Fruit fly (Drosophila melanogaster) whole organism, embryonic: ENCODE measurements around the gene Gale.

Experiments
- Abd-B ChIP-seq: fragments of 200-800 bp; sonication (Bioruptor generic); optimal IDR thresholded peaks from 2 replicates; lab custom pipeline; 2018; ENCODE audit warnings: missing biosample characterization, mild to moderate bottlenecking, missing genetic modification characterization, moderate library complexity
- Ada2b ChIP-seq: fragments of 200-800 bp; sonication (Bioruptor generic); IDR thresholded peaks from 2 replicates; pipeline ENCODE4 v1.3.6; 2022; ENCODE audit warnings: missing biosample characterization, missing genetic modification characterization
- Atf6 ChIP-seq: fragments of 200-800 bp; sonication (Bioruptor generic); IDR thresholded peaks from 2 replicates; pipeline ENCODE4 v1.3.6; 2022; ENCODE audit warnings: missing biosample characterization, missing genetic modification characterization
- CG1024 ChIP-seq: fragments of 200-800 bp; sonication (Bioruptor generic); IDR thresholded peaks from 2 replicates; pipeline ENCODE4 v1.3.6; 2022; ENCODE audit warnings: missing biosample characterization, missing genetic modification characterization
- CG10431 ChIP-seq: fragments of 200-800 bp; sonication (Bioruptor generic); optimal IDR thresholded peaks from 3 replicates; lab custom pipeline; 2018; ENCODE audit warnings: missing biosample characterization, mild to moderate bottlenecking, missing genetic modification characterization
- CG11504 ChIP-seq: fragments of 200-800 bp; sonication (Bioruptor generic); optimal IDR thresholded peaks from 3 replicates; lab custom pipeline; 2019; ENCODE audit warnings: missing biosample characterization, mild to moderate bottlenecking, missing genetic modification characterization, moderate library complexity
- CG13123 ChIP-seq: fragments of 200-800 bp; sonication (Bioruptor generic); optimal IDR thresholded peaks from 2 replicates; lab custom pipeline; 2016; ENCODE audit warnings: missing biosample characterization, missing genetic modification characterization
- CG13296 ChIP-seq: fragments of 200-800 bp; sonication (Bioruptor generic); optimal IDR thresholded peaks from 3 replicates; lab custom pipeline; 2018; ENCODE audit warnings: missing biosample characterization, mild to moderate bottlenecking, missing genetic modification characterization
- CG14710 ChIP-seq: fragments of 200-800 bp; sonication (Bioruptor generic); optimal IDR thresholded peaks from 3 replicates; lab custom pipeline; 2019; ENCODE audit warnings: missing biosample characterization, mild to moderate bottlenecking, missing genetic modification characterization, moderate library complexity
- CG15073 ChIP-seq: fragments of 200-800 bp; sonication (Bioruptor generic); optimal IDR thresholded peaks from 2 replicates; lab custom pipeline; 2016; ENCODE audit warnings: missing biosample characterization, missing genetic modification characterization
- CG15696 ChIP-seq: fragments of 200-800 bp; sonication (Bioruptor generic); optimal IDR thresholded peaks from 2 replicates; lab custom pipeline; 2019; ENCODE audit warnings: missing biosample characterization, mild to moderate bottlenecking, missing genetic modification characterization, moderate library complexity
- CG1603 ChIP-seq: fragments of 200-800 bp; sonication (Bioruptor generic); optimal IDR thresholded peaks from 2 replicates; lab custom pipeline; 2019; ENCODE audit warnings: missing biosample characterization, mild to moderate bottlenecking, missing genetic modification characterization, moderate library complexity
- CG17912 ChIP-seq: fragments of 200-800 bp; sonication (Bioruptor generic); optimal IDR thresholded peaks from 2 replicates; lab custom pipeline; 2018; ENCODE audit warnings: missing biosample characterization, mild to moderate bottlenecking, missing genetic modification characterization
- CG18599 ChIP-seq: fragments of 200-800 bp; sonication (Bioruptor generic); optimal IDR thresholded peaks from 3 replicates; lab custom pipeline; 2017; ENCODE audit warnings: missing biosample characterization, missing genetic modification characterization, mild to moderate bottlenecking, moderate library complexity, missing genetic modification reagents
- CG2120 ChIP-seq: fragments of 200-800 bp; sonication (Bioruptor generic); optimal IDR thresholded peaks from 3 replicates; lab custom pipeline; 2016; ENCODE audit warnings: missing biosample characterization, missing genetic modification characterization
- CG30431 ChIP-seq: fragments of 200-800 bp; sonication (Bioruptor generic); optimal IDR thresholded peaks from 2 replicates; lab custom pipeline; 2017; ENCODE audit warnings: missing biosample characterization, missing genetic modification characterization
- CG31365 ChIP-seq: fragments of 200-800 bp; sonication (Bioruptor generic); optimal IDR thresholded peaks from 2 replicates; lab custom pipeline; 2018; ENCODE audit warnings: missing biosample characterization, mild to moderate bottlenecking, missing genetic modification characterization
- CG3281 ChIP-seq: fragments of 200-800 bp; sonication (Bioruptor generic); optimal IDR thresholded peaks from 3 replicates; lab custom pipeline; 2017; ENCODE audit warnings: missing biosample characterization, mild to moderate bottlenecking, missing genetic modification characterization
- CG4820 ChIP-seq: fragments of 200-800 bp; sonication (Bioruptor generic); optimal IDR thresholded peaks from 3 replicates; lab custom pipeline; 2016; ENCODE audit warnings: missing biosample characterization, missing genetic modification characterization
- CG5953 ChIP-seq: fragments of 200-800 bp; sonication (Bioruptor generic); IDR thresholded peaks from 2 replicates; pipeline ENCODE4 v1.3.6; 2022; ENCODE audit warnings: missing biosample characterization, missing genetic modification characterization
- CG7839 ChIP-seq: fragments of 200-800 bp; sonication (Bioruptor generic); optimal IDR thresholded peaks from 3 replicates; lab custom pipeline; 2018; ENCODE audit warnings: missing biosample characterization, mild to moderate bottlenecking, missing genetic modification characterization, moderate library complexity
- CG8290 ChIP-seq, 3 experiments: fragments of 200-800 bp; sonication (Bioruptor generic); optimal IDR thresholded peaks; 2 replicates each; lab custom pipeline; 2016 to 2019; ENCODE audit warnings: missing biosample characterization in 3 of 3, missing genetic modification characterization in 3 of 3, mild to moderate bottlenecking in 2 of 3, moderate library complexity in 1 of 3
- CG8388 ChIP-seq: fragments of 200-800 bp; sonication (Bioruptor generic); optimal IDR thresholded peaks from 2 replicates; lab custom pipeline; 2019; ENCODE audit warnings: missing biosample characterization, mild to moderate bottlenecking, missing genetic modification characterization, moderate library complexity
- CG8478 ChIP-seq: fragments of >200 bp; optimal IDR thresholded peaks from 2 replicates; lab custom pipeline; 2018
- E2f1 ChIP-seq: fragments of 200-800 bp; sonication (Bioruptor generic); IDR thresholded peaks from 2 replicates; pipeline ENCODE4 v1.3.6; 2022; ENCODE audit warnings: missing biosample characterization, missing genetic modification characterization
- Fer1 ChIP-seq: fragments of 200-800 bp; sonication (Bioruptor generic); optimal IDR thresholded peaks from 2 replicates; lab custom pipeline; 2017; ENCODE audit warnings: missing biosample characterization, mild to moderate bottlenecking, missing genetic modification characterization
- GATAe ChIP-seq: fragments of 200-800 bp; sonication (Bioruptor generic); conservative IDR thresholded peaks from 2 replicates; pipeline ENCODE4 v1.3.6; 2022; ENCODE audit warnings: missing biosample characterization, missing genetic modification characterization
- Kr ChIP-seq: fragments of 200-800 bp; sonication (Bioruptor generic); optimal IDR thresholded peaks from 2 replicates; lab custom pipeline; 2017; ENCODE audit warnings: missing biosample characterization, mild to moderate bottlenecking, missing genetic modification characterization
- Sin3A ChIP-seq: fragments of >200 bp; optimal IDR thresholded peaks from 2 replicates; lab custom pipeline; 2018
- Sox100B ChIP-seq: fragments of 200-800 bp; sonication (Bioruptor generic); optimal IDR thresholded peaks from 3 replicates; lab custom pipeline; 2018; ENCODE audit warnings: missing biosample characterization, mild to moderate bottlenecking, missing genetic modification characterization
- Stat92E ChIP-seq, 3 experiments: fragments of >200 bp in 2 of 3; fragments of 200-800 bp in 1 of 3; sonication (Bioruptor generic) in 1 of 3; optimal IDR thresholded peaks; 2 replicates each; lab custom pipeline; 2017 to 2019; ENCODE audit warnings: missing biosample characterization in 3 of 3, missing genetic modification characterization in 3 of 3, mild to moderate bottlenecking in 1 of 3, moderate library complexity in 1 of 3
- TFAM ChIP-seq: fragments of 200-800 bp; sonication (Bioruptor generic); optimal IDR thresholded peaks from 2 replicates; lab custom pipeline; 2017; ENCODE audit warnings: missing biosample characterization, missing genetic modification characterization, inconsistent platforms
- Trl ChIP-seq, 3 experiments: fragments of >200 bp in 2 of 3; fragments of 200-800 bp in 1 of 3; sonication (Bioruptor generic) in 1 of 3; optimal IDR thresholded peaks; 2 replicates in 1 of 3; 3 replicates in 2 of 3; lab custom pipeline; 2016 to 2017; ENCODE audit warnings: missing biosample characterization in 1 of 3, missing genetic modification characterization in 1 of 3
- Vsx1 ChIP-seq: fragments of 200-800 bp; sonication (Bioruptor generic); optimal IDR thresholded peaks from 2 replicates; lab custom pipeline; 2017; ENCODE audit warnings: missing biosample characterization, mild to moderate bottlenecking, missing genetic modification characterization, missing genetic modification reagents
- bab2 ChIP-seq: fragments of 200-800 bp; sonication (Bioruptor generic); optimal IDR thresholded peaks from 2 replicates; lab custom pipeline; 2016; ENCODE audit warnings: missing biosample characterization, missing genetic modification characterization
- cad ChIP-seq: fragments of >200 bp; optimal IDR thresholded peaks from 2 replicates; lab custom pipeline; 2017; ENCODE audit warnings: missing biosample characterization, missing genetic modification characterization
- chif ChIP-seq, 2 experiments: fragments of 200-800 bp; sonication (Bioruptor generic); optimal IDR thresholded peaks; 3 replicates each; lab custom pipeline; 2016; ENCODE audit warnings: missing biosample characterization in 2 of 2, missing genetic modification characterization in 2 of 2
- crol ChIP-seq: fragments of 200-800 bp; sonication (Bioruptor generic); IDR thresholded peaks from 2 replicates; pipeline ENCODE4 v1.3.6; 2022; ENCODE audit warnings: missing biosample characterization, missing genetic modification characterization
- en ChIP-seq: fragments of 200-800 bp; sonication (Bioruptor generic); optimal IDR thresholded peaks from 2 replicates; lab custom pipeline; 2016; ENCODE audit warnings: missing biosample characterization, missing genetic modification characterization
- fu2 ChIP-seq: fragments of 200-800 bp; sonication (Bioruptor generic); optimal IDR thresholded peaks from 2 replicates; lab custom pipeline; 2016; ENCODE audit warnings: missing biosample characterization, missing genetic modification characterization
- gem ChIP-seq: fragments of 200-800 bp; sonication (Bioruptor generic); optimal IDR thresholded peaks from 2 replicates; lab custom pipeline; 2019; ENCODE audit warnings: missing biosample characterization, mild to moderate bottlenecking, missing genetic modification characterization, moderate library complexity
- hth ChIP-seq: fragments of >200 bp; optimal IDR thresholded peaks from 2 replicates; lab custom pipeline; 2017; ENCODE audit warnings: inconsistent platforms
- insv ChIP-seq, 2 experiments: fragments of 200-800 bp; sonication (Bioruptor generic); optimal IDR thresholded peaks; 3 replicates each; lab custom pipeline; 2016 to 2018; ENCODE audit warnings: missing biosample characterization in 2 of 2, missing genetic modification characterization in 2 of 2
- kni ChIP-seq: fragments of 200-800 bp; sonication (Bioruptor generic); optimal IDR thresholded peaks from 3 replicates; lab custom pipeline; 2017; ENCODE audit warnings: mild to moderate bottlenecking, missing biosample characterization, missing genetic modification reagents, missing genetic modification characterization
- lov ChIP-seq, 2 experiments: fragments of 200-800 bp in 1 of 2; fragments of >200 bp in 1 of 2; sonication (Bioruptor generic) in 1 of 2; IDR thresholded peaks in 1 of 2; optimal IDR thresholded peaks in 1 of 2; 2 replicates in 1 of 2; 3 replicates in 1 of 2; pipeline versions ENCODE4 v1.3.6 to Lab custom; 2017 to 2022; ENCODE audit warnings: missing biosample characterization in 1 of 2, missing genetic modification characterization in 1 of 2
- nmo ChIP-seq: fragments of 200-800 bp; sonication (Bioruptor generic); optimal IDR thresholded peaks from 2 replicates; lab custom pipeline; 2018; ENCODE audit warnings: missing biosample characterization, mild to moderate bottlenecking, missing genetic modification characterization, moderate library complexity
- sug ChIP-seq: fragments of 200-800 bp; optimal IDR thresholded peaks from 2 replicates; lab custom pipeline; 2019; ENCODE audit warnings: missing biosample characterization, mild to moderate bottlenecking, missing genetic modification characterization, moderate library complexity
- vnd ChIP-seq: fragments of 200-800 bp; sonication (Bioruptor generic); IDR thresholded peaks from 3 replicates; pipeline ENCODE4 v1.3.6; 2022; ENCODE audit warnings: missing biosample characterization, missing genetic modification characterization; ENCODE audit not compliant: partially characterized antibody

The Gale gene

dm6 chr3L:629916-630663 lies 18.3 kb upstream of the Gale start (continued):
- TF ChIP-seq CG15073 (GFP tag; lab: Kevin White, UChicago), result no peak
- no peak for TF ChIP-seq CG30431 (GFP tag; lab: Kevin White, UChicago)
- TF ChIP-seq crol, result no peak
- TF ChIP-seq CG31365 (tag; lab: Kevin White, UChicago), result no peak
- TF ChIP-seq Stat92E (GFP tag; optimal IDR thresholded peaks at IDR 0.05; lab: Kevin White, UChicago), result no peak
- no peak; the same call in 1 of the 2 replicates for TF ChIP-seq CG1024 (GFP tag; lab: Robert Waterston, UW)
- TF ChIP-seq CG8290 (GFP tag; optimal IDR thresholded peaks at IDR 0.05; lab: Kevin White, UChicago), result peak; percentile 36
- peak; percentile 22 to 73 for TF ChIP-seq CG8290 (tag; optimal IDR thresholded peaks at IDR 0.05; lab: Kevin White, UChicago)
- peak; percentile 43 for TF ChIP-seq CG7839
- no peak for TF ChIP-seq cad (GFP tag; lab: Kevin White, UChicago)
- TF ChIP-seq CG14710 (tag; lab: Kevin White, UChicago), result no peak
- no peak for TF ChIP-seq insv (GFP tag; optimal IDR thresholded peaks at IDR 0.05; lab: Kevin White, UChicago)
- TF ChIP-seq CG2120 (GFP tag; lab: Kevin White, UChicago), result peak; percentile 65
- no peak for TF ChIP-seq sug (tag; lab: Kevin White, UChicago)
- no peak for TF ChIP-seq bab2 (GFP tag; lab: Kevin White, UChicago)
- no peak for TF ChIP-seq en (GFP tag; lab: Kevin White, UChicago)
- peak; percentile 45; the same call in 1 of the 2 replicates for TF ChIP-seq E2f1 (GFP tag; lab: Robert Waterston, UW)
- TF ChIP-seq CG15696, result no peak
- TF ChIP-seq Atf6 (GFP tag; lab: Robert Waterston, UW), result peak; percentile 57; the same call in 1 of the 2 replicates
- TF ChIP-seq vnd (GFP tag; lab: Robert Waterston, UW), result no peak
- TF ChIP-seq Ada2b (GFP tag; lab: Robert Waterston, UW), result peak; percentile 35; the same call in 1 of the 2 replicates
- TF ChIP-seq CG11504 (tag; lab: Kevin White, UChicago), result peak; percentile 60
- no peak for TF ChIP-seq CG13296 (GFP tag; lab: Kevin White, UChicago)
- peak; percentile 60 for TF ChIP-seq CG18599
- TF ChIP-seq GATAe (GFP tag; lab: Robert Waterston, UW), result no peak
- TF ChIP-seq Vsx1 (GFP tag; lab: Kevin White, UChicago), result no peak
- no peak for TF ChIP-seq CG10431 (GFP tag; lab: Kevin White, UChicago)
- no peak for TF ChIP-seq chif (GFP tag; optimal IDR thresholded peaks at IDR 0.05; lab: Kevin White, UChicago)
- no peak for TF ChIP-seq CG17912 (GFP tag; lab: Kevin White, UChicago)
- TF ChIP-seq fu2, result no peak
- TF ChIP-seq lov (optimal IDR thresholded peaks at IDR 0.05; lab: Kevin White, UChicago), result no peak
- peak; percentile 72; the same call in 1 of the 3 replicates for TF ChIP-seq lov (GFP tag; IDR thresholded peaks at IDR 0.05; lab: Robert Waterston, UW)
- no peak for TF ChIP-seq kni (GFP tag; lab: Kevin White, UChicago)
- no peak for TF ChIP-seq CG4820 (GFP tag; lab: Kevin White, UChicago)
- no peak for TF ChIP-seq hth (lab: Kevin White, UChicago)
- TF ChIP-seq Sin3A, result no peak
- no peak for TF ChIP-seq CG3281
- peak; percentile 30 for TF ChIP-seq CG1603
- no peak for TF ChIP-seq Kr (GFP tag; lab: Kevin White, UChicago)
- no peak for TF ChIP-seq CG13123 (GFP tag; lab: Kevin White, UChicago)
- no peak for TF ChIP-seq CG8478 (lab: Kevin White, UChicago)
- peak; percentile 25 for TF ChIP-seq CG8388 (GFP tag; lab: Kevin White, UChicago)
- peak; percentile 72 to 83 for TF ChIP-seq Trl (optimal IDR thresholded peaks at IDR 0.05; lab: Kevin White, UChicago)
- peak; percentile 12 for TF ChIP-seq Trl (GFP tag; optimal IDR thresholded peaks at IDR 0.05; lab: Kevin White, UChicago)
- peak; percentile 18 for TF ChIP-seq nmo (GFP tag; lab: Kevin White, UChicago)
- peak; percentile 66 for TF ChIP-seq gem (tag; lab: Kevin White, UChicago)
- peak; percentile 50 for TF ChIP-seq Sox100B
- TF ChIP-seq TFAM (GFP tag; lab: Kevin White, UChicago), result no peak
- TF ChIP-seq CG5953, result peak; percentile 51; the same call in 1 of the 2 replicates
- TF ChIP-seq Abd-B, result no peak
- no peak for TF ChIP-seq Fer1
